Worm (Caenorhabditis elegans) whole organism, L3 larva: ENCODE measurements around the gene nhr-267.
"Not testable (repeated sequence)": the region's sequence is repeated elsewhere in the genome, so short reads cannot be mapped to it uniquely, and the experiment has no call there.

Experiments used
- ceh-82 ChIP-seq: fragments of 150-350 bp; optimal IDR thresholded peaks from 2 replicates; lab custom pipeline; 2014; ENCODE audit warnings: missing biosample characterization, missing genetic modification characterization
- elt-3 ChIP-seq, 3 experiments: fragments of 150-350 bp in 1 of 3; sonication (generic microtip) in 2 of 3; optimal IDR thresholded peaks; 2 replicates in 2 of 3; 4 replicates in 1 of 3; lab custom pipeline; 2014 to 2017; ENCODE audit warnings: missing biosample characterization in 3 of 3, missing genetic modification characterization in 3 of 3
- fkh-10 ChIP-seq: sonication (generic microtip); optimal IDR thresholded peaks from 2 replicates; lab custom pipeline; 2017; ENCODE audit warnings: missing biosample characterization, missing genetic modification reagents, missing genetic modification characterization
- mdl-1 ChIP-seq: fragments of 150-350 bp; optimal IDR thresholded peaks from 2 replicates; lab custom pipeline; 2014; ENCODE audit warnings: missing biosample characterization, missing genetic modification characterization
- nhr-11 ChIP-seq: fragments of 150-350 bp; optimal IDR thresholded peaks from 2 replicates; lab custom pipeline; 2014; ENCODE audit warnings: missing biosample characterization, missing genetic modification characterization
- nhr-237 ChIP-seq: fragments of 150-350 bp; optimal IDR thresholded peaks from 2 replicates; lab custom pipeline; 2014; ENCODE audit warnings: missing biosample characterization, missing genetic modification characterization
- nhr-28 ChIP-seq: fragments of 150-350 bp; optimal IDR thresholded peaks from 2 replicates; lab custom pipeline; 2014; ENCODE audit warnings: missing biosample characterization, missing genetic modification characterization
- unc-39 ChIP-seq: sonication (generic microtip); optimal IDR thresholded peaks from 4 replicates; lab custom pipeline; 2017; ENCODE audit warnings: missing biosample characterization, missing genetic modification characterization
- unc-62 ChIP-seq: fragments of 150-350 bp; sonication (generic microtip); optimal IDR thresholded peaks from 4 replicates; lab custom pipeline; 2014; ENCODE audit warnings: missing biosample characterization, missing genetic modification reagents, missing genetic modification characterization
- zag-1 ChIP-seq: fragments of 150-350 bp; optimal IDR thresholded peaks from 2 replicates; lab custom pipeline; 2014; ENCODE audit warnings: missing biosample characterization, missing genetic modification characterization
- ztf-11 ChIP-seq: fragments of 150-350 bp; optimal IDR thresholded peaks from 2 replicates; lab custom pipeline; 2014; ENCODE audit warnings: missing biosample characterization, missing genetic modification characterization

- not testable (repeated sequence) for TF ChIP-seq nhr-11 (tag; lab: Kevin White, UChicago); elt-3 (tag; optimal IDR thresholded peaks at IDR 0.05; lab: Kevin White, UChicago); ceh-82 (tag; lab: Kevin White, UChicago); ztf-11 (tag; lab: Kevin White, UChicago); nhr-237 (tag; lab: Kevin White, UChicago); unc-62 (GFP tag; lab: Kevin White, UChicago); fkh-10; unc-39; zag-1 (tag; lab: Kevin White, UChicago); mdl-1 (tag; lab: Kevin White, UChicago); nhr-28 (tag; lab: Kevin White, UChicago)
These were observed 26.6 kb upstream of the nhr-267 start, which contains the start of gene F49C12.7 for ce11 chrIV:9312827-9313226.
